Worm (Caenorhabditis elegans): Measurements from ENCODE around the gene idpp-12.

The idpp-12 gene

ce11 chrIV:3336585-3336984, 32.8 kb downstream of the idpp-12 start, which contains the start of gene F42A6.6 (continued):
- TF ChIP-seq ceh-88 (GFP tag; IDR thresholded peaks at IDR 0.05) (no peak), egl-13 (tag; optimal IDR thresholded peaks at IDR 0.05) (no peak), aha-1 (tag; optimal IDR thresholded peaks at IDR 0.05) (no peak), nhr-19 (GFP tag; conservative IDR thresholded peaks at IDR 0.05) (0 out of 2 replicates have a peak, but pooled peaks have one; percentile 13)

DNA sequence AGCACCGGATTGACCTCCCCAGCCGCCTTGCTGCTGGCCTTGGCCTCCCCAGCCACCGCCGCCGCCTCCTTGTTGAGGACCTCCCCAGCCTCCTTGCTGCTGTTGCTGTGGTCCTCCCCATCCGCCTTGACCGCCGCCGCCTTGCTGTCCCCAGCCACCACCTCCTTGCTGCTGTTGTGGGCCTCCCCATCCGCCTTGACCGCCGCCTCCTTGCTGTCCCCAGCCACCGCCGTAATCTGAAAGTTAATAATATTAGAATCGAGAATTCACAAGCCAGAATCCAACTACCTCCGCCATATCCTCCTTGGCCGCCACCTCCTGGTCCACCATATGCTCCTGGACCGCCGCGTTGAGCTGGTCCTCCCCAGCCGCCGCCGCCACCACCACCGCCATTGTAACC, 33.5 kb downstream of the idpp-12 start:
- TF ChIP-seq ceh-8 (GFP tag; optimal IDR thresholded peaks at IDR 0.05) (peak; percentile 89), efl-1 (optimal IDR thresholded peaks at IDR 0.05) (no peak), efl-1 (GFP tag; optimal IDR thresholded peaks at IDR 0.05 in 1 of 2) (no peak)

- TF ChIP-seq efl-1 (optimal IDR thresholded peaks at IDR 0.05): no peak
- peak in 1 of 2 experiments; percentile 81 for TF ChIP-seq efl-1 (GFP tag; optimal IDR thresholded peaks at IDR 0.05 in 1 of 2)
- TF ChIP-seq pqm-1 (tag; optimal IDR thresholded peaks at IDR 0.05): no peak
These were observed 34.4 kb downstream of the idpp-12 start for ce11 chrIV:3338176-3338575.

- peak; percentile 59 for TF ChIP-seq F16B12.6 (tag; optimal IDR thresholded peaks at IDR 0.05)
- TF ChIP-seq irx-1 (tag; optimal IDR thresholded peaks at IDR 0.05): peak; percentile 72
- TF ChIP-seq vab-15 (tag; optimal IDR thresholded peaks at IDR 0.05): no peak
- TF ChIP-seq unc-130 (tag; optimal IDR thresholded peaks at IDR 0.05): peak; percentile 29
- peak; percentile 55; the same call in 1 of the 2 replicates for TF ChIP-seq mab-9 (GFP tag; IDR thresholded peaks at IDR 0.05)
- TF ChIP-seq mep-1 (tag; optimal IDR thresholded peaks at IDR 0.05): peak; percentile 94
- TF ChIP-seq nhr-20 (tag; optimal IDR thresholded peaks at IDR 0.05): peak; percentile 85
- TF ChIP-seq zag-1 (tag; optimal IDR thresholded peaks at IDR 0.05): peak; percentile 31
- peak; percentile 92 for TF ChIP-seq nhr-47 (tag; optimal IDR thresholded peaks at IDR 0.05)
- TF ChIP-seq unc-98 (GFP tag; IDR thresholded peaks at IDR 0.05): no peak
- peak; percentile 76 for TF ChIP-seq fos-1 (tag; optimal IDR thresholded peaks at IDR 0.05)
- peak; percentile 97 to 99 for TF ChIP-seq efl-1 (optimal IDR thresholded peaks at IDR 0.05)
- TF ChIP-seq efl-1 (GFP tag; optimal IDR thresholded peaks at IDR 0.05 in 1 of 2): peak; percentile 96 to 99
- TF ChIP-seq egl-27 (tag; optimal IDR thresholded peaks at IDR 0.05): no peak
- peak; percentile 13 for TF ChIP-seq aha-1 (tag; optimal IDR thresholded peaks at IDR 0.05)
- TF ChIP-seq swsn-7 (tag; optimal IDR thresholded peaks at IDR 0.05): peak; percentile 88
- peak; percentile 86 to 95 (median 87) for TF ChIP-seq ceh-82 (tag; optimal IDR thresholded peaks at IDR 0.05)
- no peak for TF ChIP-seq ces-1 (GFP tag; optimal IDR thresholded peaks at IDR 0.05)
- peak; percentile 75 for TF ChIP-seq jun-1 (tag; optimal IDR thresholded peaks at IDR 0.05)
- peak; percentile 78 for TF ChIP-seq grh-1 (GFP tag; IDR thresholded peaks at IDR 0.05)
- peak; percentile 94 to 97 for TF ChIP-seq lsy-2 (tag; optimal IDR thresholded peaks at IDR 0.05)
- TF ChIP-seq C04F5.9 (tag; optimal IDR thresholded peaks at IDR 0.05): peak; percentile 52
- peak; percentile 92 for TF ChIP-seq rnt-1 (tag; optimal IDR thresholded peaks at IDR 0.05)
- peak; percentile 96 to 98 (median 97) for TF ChIP-seq dpl-1 (GFP tag; optimal IDR thresholded peaks at IDR 0.05)
- TF ChIP-seq nhr-19 (GFP tag; conservative IDR thresholded peaks at IDR 0.05): peak; percentile 88
- peak; percentile 83 for TF ChIP-seq dsc-1 (tag; optimal IDR thresholded peaks at IDR 0.05)
- TF ChIP-seq fkh-10 (GFP tag; optimal IDR thresholded peaks at IDR 0.05): peak; percentile 48
- peak; percentile 40 for TF ChIP-seq nhr-237 (tag; optimal IDR thresholded peaks at IDR 0.05)
- TF ChIP-seq tlp-1 (tag; optimal IDR thresholded peaks at IDR 0.05): no peak
- peak; percentile 54; the same call in 1 of the 2 replicates for TF ChIP-seq ceh-88 (GFP tag; IDR thresholded peaks at IDR 0.05)
- peak; percentile 36 for TF ChIP-seq fkh-4 (tag; optimal IDR thresholded peaks at IDR 0.05; ENCODE audit: borderline replicate concordance)
- TF ChIP-seq Y116A8C.19 (tag; optimal IDR thresholded peaks at IDR 0.05; ENCODE audit: borderline replicate concordance): no peak
- TF ChIP-seq unc-86 (tag; optimal IDR thresholded peaks at IDR 0.05): peak; percentile 85
- TF ChIP-seq lin-35 (GFP tag; optimal IDR thresholded peaks at IDR 0.05): peak; percentile 96 to 97
- TF ChIP-seq nhr-84 (tag; optimal IDR thresholded peaks at IDR 0.05): no peak
- no peak for TF ChIP-seq sup-37 (GFP tag; optimal IDR thresholded peaks at IDR 0.05)
- TF ChIP-seq snpc-4 (tag; optimal IDR thresholded peaks at IDR 0.05): peak; percentile 68
- TF ChIP-seq unc-30 (tag; optimal IDR thresholded peaks at IDR 0.05): no peak
- TF ChIP-seq isw-1 (GFP tag; IDR thresholded peaks at IDR 0.05): peak; percentile 89
- TF ChIP-seq mef-2 (tag; optimal IDR thresholded peaks at IDR 0.05): peak; percentile 23
- peak; percentile 88 for TF ChIP-seq tbx-2 (tag; optimal IDR thresholded peaks at IDR 0.05)
- TF ChIP-seq elt-3 (tag; optimal IDR thresholded peaks at IDR 0.05): peak in 2 of 6 experiments; percentile 64 to 77
- TF ChIP-seq ceh-63 (GFP tag; optimal IDR thresholded peaks at IDR 0.05): no peak
- TF ChIP-seq egl-13 (tag; optimal IDR thresholded peaks at IDR 0.05): peak; percentile 77
These were observed 34.9 kb downstream of the idpp-12 start, which contains the start of gene hrpa-1 for ce11 chrIV:3338676-3339075. hrpa-1 (minus strand) TSS chrIV:3338867.

Measured in whole organism, L1 larva.